Worm (Caenorhabditis elegans) whole organism, early embryonic: ENCODE measurements around the gene srx-22.

Source experiments
- B0310.2 ChIP-seq: sonication (generic microtip); optimal IDR thresholded peaks from 2 replicates; lab custom pipeline; 2016; ENCODE audit warnings: mild to moderate bottlenecking, missing genetic modification characterization, missing compliant biosample characterization
- F13C5.2 ChIP-seq: sonication (generic microtip); optimal IDR thresholded peaks from 2 replicates; lab custom pipeline; 2017; ENCODE audit warnings: mild to moderate bottlenecking, missing genetic modification characterization, inconsistent platforms, missing compliant biosample characterization
- aly-1 ChIP-seq: sonication (generic microtip); optimal IDR thresholded peaks from 2 replicates; lab custom pipeline; 2016; ENCODE audit warnings: missing genetic modification characterization, missing compliant biosample characterization
- ama-1 ChIP-seq: fragments of 150-350 bp; optimal IDR thresholded peaks from 2 replicates; lab custom pipeline; 2014
- ceh-13 ChIP-seq: fragments of 200-800 bp; sonication (Bioruptor generic); optimal IDR thresholded peaks from 2 replicates; lab custom pipeline; 2018; ENCODE audit warnings: mild to moderate bottlenecking, missing genetic modification characterization, missing compliant biosample characterization
- ceh-36 ChIP-seq: sonication (generic microtip); optimal IDR thresholded peaks from 2 replicates; lab custom pipeline; 2016; ENCODE audit warnings: missing genetic modification characterization, inconsistent platforms, missing compliant biosample characterization
- ets-7 ChIP-seq: sonication (generic microtip); optimal IDR thresholded peaks from 2 replicates; lab custom pipeline; 2016; ENCODE audit warnings: missing genotype, missing genetic modification characterization, missing compliant biosample characterization
- flt-1 ChIP-seq: fragments of 200-800 bp; sonication (Bioruptor generic); IDR thresholded peaks from 2 replicates; pipeline ENCODE4 v1.3.6; 2022; ENCODE audit warnings: missing genetic modification characterization, missing compliant biosample characterization
- hmbx-1 ChIP-seq: sonication (generic microtip); optimal IDR thresholded peaks from 2 replicates; lab custom pipeline; 2016; ENCODE audit warnings: mild to moderate bottlenecking, missing genetic modification characterization, missing compliant biosample characterization
- hmg-4 ChIP-seq: fragments of 200-800 bp; sonication (Bioruptor generic); optimal IDR thresholded peaks from 2 replicates; lab custom pipeline; 2018; ENCODE audit warnings: mild to moderate bottlenecking, missing genetic modification characterization, missing compliant biosample characterization
- hnd-1 ChIP-seq: sonication (generic microtip); optimal IDR thresholded peaks from 2 replicates; lab custom pipeline; 2016; ENCODE audit warnings: missing genetic modification characterization, missing compliant biosample characterization
- pes-1 ChIP-seq: fragments of 200-800 bp; sonication (Bioruptor generic); IDR thresholded peaks from 2 replicates; pipeline ENCODE4 v1.3.6; 2022; ENCODE audit warnings: missing genetic modification reagents, missing genetic modification characterization, missing compliant biosample characterization
- scrt-1 ChIP-seq: fragments of 200-800 bp; sonication (Bioruptor generic); IDR thresholded peaks from 2 replicates; pipeline ENCODE4 v1.3.6; 2022; ENCODE audit warnings: missing genetic modification characterization, missing compliant biosample characterization
- sea-1 ChIP-seq: fragments of 200-800 bp; sonication (Bioruptor generic); conservative IDR thresholded peaks from 2 replicates; pipeline ENCODE4 v1.3.6; 2022; ENCODE audit warnings: missing genetic modification characterization, missing compliant biosample characterization
- tbx-11 ChIP-seq: fragments of 200-800 bp; sonication (Bioruptor generic); IDR thresholded peaks from 2 replicates; pipeline ENCODE4 v1.3.6; 2022; ENCODE audit warnings: missing genetic modification characterization, missing compliant biosample characterization
- tbx-37 ChIP-seq: fragments of 200-800 bp; sonication (Bioruptor generic); conservative IDR thresholded peaks from 2 replicates; pipeline ENCODE4 v1.3.6; 2022; ENCODE audit warnings: missing genetic modification reagents, missing genetic modification characterization, missing compliant biosample characterization
- tra-4 ChIP-seq: sonication (generic microtip); optimal IDR thresholded peaks from 2 replicates; lab custom pipeline; 2017; ENCODE audit warnings: missing genetic modification characterization, missing compliant biosample characterization

Gene srx-22

ce11 chrV:708808-709207 is 29.0 kb downstream of the srx-22 start, which contains the start of gene srbc-39:
TSS of gene srbc-39 (plus strand) at chrV:709108.
- no peak for TF ChIP-seq hnd-1 (tag; lab: Kevin White, UChicago)
- TF ChIP-seq sea-1 (GFP tag; lab: Robert Waterston, UW) = no peak
- no peak for TF ChIP-seq hmg-4 (GFP tag; lab: Kevin White, UChicago)

- TF ChIP-seq hnd-1 (tag; lab: Kevin White, UChicago) (no peak), tra-4 (tag; lab: Kevin White, UChicago) (no peak), tbx-37 (GFP tag; lab: Robert Waterston, UW) (no peak), pes-1 (GFP tag; lab: Robert Waterston, UW) (no peak), scrt-1 (GFP tag; lab: Robert Waterston, UW) (no peak), flt-1 (GFP tag; lab: Robert Waterston, UW) (no peak), ceh-13 (GFP tag; lab: Kevin White, UChicago) (no peak), ets-7 (tag; lab: Kevin White, UChicago) (no peak), ama-1 (lab: Kevin White, UChicago) (no peak), hmg-4 (GFP tag; lab: Kevin White, UChicago) (no peak), B0310.2 (tag; lab: Kevin White, UChicago) (no peak), hmbx-1 (tag; lab: Kevin White, UChicago) (no peak), ceh-36 (tag; lab: Kevin White, UChicago) (no peak), sea-1 (GFP tag; lab: Robert Waterston, UW) (no peak), tbx-11 (GFP tag; lab: Robert Waterston, UW) (no peak)
These were observed 33.1 kb downstream of the srx-22 start, which contains the start of gene cyp-33C11 for ce11 chrV:712882-713281. TSS of gene cyp-33C11 (minus strand) at chrV:712982.

ce11 chrV:719731-720130 is 40.0 kb downstream of the srx-22 start, which contains the start of gene srbc-40:
TSS of gene srbc-40 (minus strand) at chrV:719831.
- no peak for TF ChIP-seq ama-1 (lab: Kevin White, UChicago)
- TF ChIP-seq hmg-4 (GFP tag; lab: Kevin White, UChicago) = no peak
- no peak for TF ChIP-seq aly-1 (tag; lab: Kevin White, UChicago)

ce11 chrV:722889-723288 is 43.1 kb downstream of the srx-22 start:
- no peak for TF ChIP-seq B0310.2 (tag; lab: Kevin White, UChicago)
- TF ChIP-seq flt-1 (GFP tag; lab: Robert Waterston, UW) = no peak
- TF ChIP-seq tbx-11 (GFP tag; lab: Robert Waterston, UW) = no peak
- TF ChIP-seq F13C5.2 (tag; lab: Kevin White, UChicago) = no peak
- no peak for TF ChIP-seq tbx-37 (GFP tag; lab: Robert Waterston, UW)
- no peak for TF ChIP-seq ceh-13 (GFP tag; lab: Kevin White, UChicago)

- no peak for TF ChIP-seq ceh-36 (tag; lab: Kevin White, UChicago)
- TF ChIP-seq hmbx-1 (tag; lab: Kevin White, UChicago) = no peak
- TF ChIP-seq flt-1 (GFP tag; lab: Robert Waterston, UW) = no peak
- TF ChIP-seq B0310.2 (tag; lab: Kevin White, UChicago) = no peak
- TF ChIP-seq sea-1 (GFP tag; lab: Robert Waterston, UW) = no peak
- no peak for TF ChIP-seq scrt-1 (GFP tag; lab: Robert Waterston, UW)
These were observed 44.2 kb downstream of the srx-22 start, which contains the start of gene fbxb-72 for ce11 chrV:723895-724352. TSS of gene fbxb-72 (minus strand) at chrV:723952.

ce11 chrV:724470-724890 is 44.7 kb downstream of the srx-22 start:
- TF ChIP-seq ceh-13 (GFP tag; lab: Kevin White, UChicago) (no peak), sea-1 (GFP tag; lab: Robert Waterston, UW) (no peak), aly-1 (tag; lab: Kevin White, UChicago) (no peak), hnd-1 (tag; lab: Kevin White, UChicago) (no peak), F13C5.2 (tag; lab: Kevin White, UChicago) (no peak), ama-1 (lab: Kevin White, UChicago) (no peak), ceh-36 (tag; lab: Kevin White, UChicago) (no peak), flt-1 (GFP tag; lab: Robert Waterston, UW) (no peak), ets-7 (tag; lab: Kevin White, UChicago) (no peak), tbx-37 (GFP tag; lab: Robert Waterston, UW) (no peak), hmg-4 (GFP tag; lab: Kevin White, UChicago) (no peak), pes-1 (GFP tag; lab: Robert Waterston, UW) (no peak; the same call in 1 of the 2 replicates), B0310.2 (tag; lab: Kevin White, UChicago) (no peak), hmbx-1 (tag; lab: Kevin White, UChicago) (no peak), scrt-1 (GFP tag; lab: Robert Waterston, UW) (no peak), tra-4 (tag; lab: Kevin White, UChicago) (no peak), tbx-11 (GFP tag; lab: Robert Waterston, UW) (no peak)

- TF ChIP-seq ets-7 (tag; lab: Kevin White, UChicago) (no peak), tra-4 (tag; lab: Kevin White, UChicago) (no peak), tbx-11 (GFP tag; lab: Robert Waterston, UW) (no peak), scrt-1 (GFP tag; lab: Robert Waterston, UW) (no peak), hmg-4 (GFP tag; lab: Kevin White, UChicago) (no peak), flt-1 (GFP tag; lab: Robert Waterston, UW) (no peak), hmbx-1 (tag; lab: Kevin White, UChicago) (no peak), B0310.2 (tag; lab: Kevin White, UChicago) (no peak), aly-1 (tag; lab: Kevin White, UChicago) (no peak), ama-1 (lab: Kevin White, UChicago) (no peak), ceh-36 (tag; lab: Kevin White, UChicago) (no peak), F13C5.2 (tag; lab: Kevin White, UChicago) (no peak), hnd-1 (tag; lab: Kevin White, UChicago) (no peak), tbx-37 (GFP tag; lab: Robert Waterston, UW) (no peak)
These were observed 45.4 kb downstream of the srx-22 start for ce11 chrV:724946-725806.
